Worm (Caenorhabditis elegans) whole organism, midembryonic: ENCODE results near the gene H20J04.4.

Experiments used
- ref-1 ChIP-seq: fragments of 200-800 bp; sonication (Bioruptor generic); conservative IDR thresholded peaks from 2 replicates; pipeline ENCODE4 v1.3.6; 2022; ENCODE audit warnings: missing genetic modification reagents, missing genetic modification characterization, missing compliant biosample characterization
- ztf-29 ChIP-seq: fragments of 200-800 bp; sonication (Bioruptor generic); IDR thresholded peaks from 2 replicates; pipeline ENCODE4 v1.3.6; 2022; ENCODE audit warnings: missing genetic modification reagents, missing genetic modification characterization, missing compliant biosample characterization

DNA sequence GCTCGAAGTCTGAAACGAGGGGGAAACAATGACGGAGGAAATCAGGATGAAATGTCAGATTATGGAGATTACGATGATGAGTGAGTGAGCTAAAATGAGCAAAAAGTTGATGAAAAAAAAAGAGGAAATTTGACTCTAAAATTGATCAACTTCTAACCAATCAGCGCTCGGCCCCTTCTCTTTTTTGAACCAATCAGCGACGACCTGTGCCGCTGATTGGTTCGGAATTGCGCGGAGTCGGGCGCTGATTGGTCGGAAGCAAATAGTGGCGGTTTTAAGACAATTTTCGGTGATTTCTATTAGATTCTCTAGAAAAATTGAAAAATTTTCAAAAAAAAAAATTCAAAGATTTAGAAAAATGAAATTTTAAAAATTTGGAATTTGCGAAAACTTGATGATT lies 8.9 kb downstream of the H20J04.4 start:
- TF ChIP-seq ztf-29 (GFP tag; lab: Robert Waterston, UW) (no peak), ref-1 (GFP tag; lab: Robert Waterston, UW) (no peak)
